Worm (Caenorhabditis elegans) whole organism, mixed stage, embryonic: Measurements from ENCODE around the gene btbd-10.

Experiments
- unc-62 ChIP-seq: fragments of 150-350 bp; optimal IDR thresholded peaks from 2 replicates; lab custom pipeline; 2014; ENCODE audit warnings: missing biosample characterization, missing genetic modification reagents, missing genetic modification characterization
- ztf-11 ChIP-seq: fragments of 150-350 bp; optimal IDR thresholded peaks from 2 replicates; lab custom pipeline; 2014; ENCODE audit warnings: missing biosample characterization, missing genetic modification characterization

DNA sequence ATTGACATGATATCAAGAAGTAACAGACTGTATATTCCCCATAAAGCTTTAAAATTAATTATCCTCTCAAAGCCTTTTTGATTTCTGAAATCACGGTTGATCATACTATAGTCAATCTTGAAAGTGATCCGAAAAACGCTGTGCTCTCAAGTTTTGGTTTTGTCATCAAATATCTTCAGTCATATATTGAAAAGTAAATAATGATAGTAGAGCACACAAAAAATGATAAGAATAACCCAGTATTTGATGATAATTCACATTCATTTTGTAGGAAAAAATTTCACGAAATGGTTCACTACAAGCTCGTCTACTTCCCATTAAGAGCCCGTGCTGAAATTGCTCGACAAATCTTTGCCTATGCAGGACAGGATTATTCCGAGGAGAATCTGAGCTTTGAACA, 25.2 kb upstream of the btbd-10 start, which contains the start of gene gst-6:
- no peak for TF ChIP-seq unc-62 (GFP tag; lab: Kevin White, UChicago)
- TF ChIP-seq ztf-11: no peak
